Fruit fly (Drosophila melanogaster) whole organism, embryonic: ENCODE data around the gene Rbf.

Experiments
- CG10209 ChIP-seq: fragments of 200-800 bp; sonication (Bioruptor generic); optimal IDR thresholded peaks from 3 replicates; lab custom pipeline; 2017; ENCODE audit warnings: missing biosample characterization, mild to moderate bottlenecking, missing genetic modification characterization, missing genetic modification reagents
- CG10654 ChIP-seq: fragments of 200-800 bp; sonication (Bioruptor generic); optimal IDR thresholded peaks from 2 replicates; lab custom pipeline; 2016; ENCODE audit warnings: missing biosample characterization, missing genetic modification characterization
- CG11247 ChIP-seq: fragments of 200-800 bp; sonication (Bioruptor generic); IDR thresholded peaks from 2 replicates; pipeline ENCODE4 v1.3.6; 2022; ENCODE audit warnings: missing biosample characterization, missing genetic modification characterization
- CG11398 ChIP-seq: fragments of 200-800 bp; sonication (Bioruptor generic); optimal IDR thresholded peaks from 2 replicates; lab custom pipeline; 2016; ENCODE audit warnings: missing biosample characterization, missing genetic modification characterization
- CG11456 ChIP-seq: fragments of 200-800 bp; sonication (Bioruptor generic); IDR thresholded peaks from 3 replicates; pipeline ENCODE4 v1.3.6; 2022; ENCODE audit warnings: missing biosample characterization, missing genetic modification characterization
- CG12391 ChIP-seq: fragments of 200-800 bp; sonication (Bioruptor generic); optimal IDR thresholded peaks from 3 replicates; lab custom pipeline; 2018; ENCODE audit warnings: missing biosample characterization, mild to moderate bottlenecking, missing genetic modification characterization, moderate library complexity
- CG13424 ChIP-seq: fragments of 200-800 bp; sonication (Bioruptor generic); optimal IDR thresholded peaks from 2 replicates; lab custom pipeline; 2019; ENCODE audit warnings: missing biosample characterization, mild to moderate bottlenecking, missing genetic modification characterization, moderate library complexity
- CG15073 ChIP-seq: fragments of 200-800 bp; sonication (Bioruptor generic); optimal IDR thresholded peaks from 2 replicates; lab custom pipeline; 2016; ENCODE audit warnings: missing biosample characterization, missing genetic modification characterization
- CG17359 ChIP-seq: fragments of 200-800 bp; sonication (Bioruptor generic); optimal IDR thresholded peaks from 3 replicates; lab custom pipeline; 2018; ENCODE audit warnings: missing biosample characterization, mild to moderate bottlenecking, missing genetic modification characterization, moderate library complexity
- CG17612 ChIP-seq: fragments of 200-800 bp; sonication (Bioruptor generic); IDR thresholded peaks from 2 replicates; pipeline ENCODE4 v1.3.6; 2022; ENCODE audit warnings: missing biosample characterization, missing genetic modification characterization
- CG17912 ChIP-seq: fragments of 200-800 bp; sonication (Bioruptor generic); optimal IDR thresholded peaks from 2 replicates; lab custom pipeline; 2018; ENCODE audit warnings: missing biosample characterization, mild to moderate bottlenecking, missing genetic modification characterization
- CG2875 ChIP-seq: fragments of 200-800 bp; sonication (Bioruptor generic); optimal IDR thresholded peaks from 2 replicates; lab custom pipeline; 2017; ENCODE audit warnings: missing biosample characterization, mild to moderate bottlenecking, missing genetic modification characterization, missing genetic modification reagents
- CG4820 ChIP-seq: fragments of 200-800 bp; sonication (Bioruptor generic); optimal IDR thresholded peaks from 3 replicates; lab custom pipeline; 2016; ENCODE audit warnings: missing biosample characterization, missing genetic modification characterization
- CG5180 ChIP-seq: fragments of 200-800 bp; sonication (Bioruptor generic); optimal IDR thresholded peaks from 3 replicates; lab custom pipeline; 2017; ENCODE audit warnings: missing biosample characterization, missing genetic modification characterization, mild to moderate bottlenecking, moderate library complexity, missing genetic modification reagents
- CG6689 ChIP-seq: fragments of 200-800 bp; sonication (Bioruptor generic); IDR thresholded peaks from 2 replicates; pipeline ENCODE4 v1.3.6; 2022; ENCODE audit warnings: missing biosample characterization, missing genetic modification characterization
- CG8281 ChIP-seq: fragments of 200-800 bp; sonication (Bioruptor generic); optimal IDR thresholded peaks from 2 replicates; lab custom pipeline; 2018; ENCODE audit warnings: missing biosample characterization, mild to moderate bottlenecking, missing genetic modification characterization, moderate library complexity
- CG8359 ChIP-seq: fragments of 200-800 bp; sonication (Bioruptor generic); optimal IDR thresholded peaks from 2 replicates; lab custom pipeline; 2017; ENCODE audit warnings: missing biosample characterization, mild to moderate bottlenecking, missing genetic modification characterization, borderline replicate concordance
- CG9437 ChIP-seq: fragments of 200-800 bp; sonication (Bioruptor generic); optimal IDR thresholded peaks from 2 replicates; lab custom pipeline; 2018; ENCODE audit warnings: missing biosample characterization, mild to moderate bottlenecking, missing genetic modification characterization
- CG9727 ChIP-seq: fragments of 200-800 bp; sonication (Bioruptor generic); optimal IDR thresholded peaks from 3 replicates; lab custom pipeline; 2017; ENCODE audit warnings: missing biosample characterization, mild to moderate bottlenecking, missing genetic modification characterization
- Camta ChIP-seq: fragments of 200-800 bp; sonication (Bioruptor generic); optimal IDR thresholded peaks from 2 replicates; lab custom pipeline; 2016; ENCODE audit warnings: missing biosample characterization, missing genetic modification characterization
- Dek ChIP-seq: fragments of 200-800 bp; sonication (Bioruptor generic); optimal IDR thresholded peaks from 3 replicates; lab custom pipeline; 2019; ENCODE audit warnings: missing biosample characterization, mild to moderate bottlenecking, missing genetic modification characterization, moderate library complexity
- Elba2 ChIP-seq: fragments of 200-800 bp; sonication (Bioruptor generic); optimal IDR thresholded peaks from 3 replicates; lab custom pipeline; 2016; ENCODE audit warnings: missing biosample characterization, missing genetic modification characterization
- HLH4C ChIP-seq: fragments of 200-800 bp; sonication (Bioruptor generic); IDR thresholded peaks from 3 replicates; pipeline ENCODE4 v1.3.6; 2022; ENCODE audit warnings: missing biosample characterization, missing genetic modification characterization; ENCODE audit not compliant: partially characterized antibody
- MTF-1 ChIP-seq: fragments of 200-800 bp; sonication (Bioruptor generic); optimal IDR thresholded peaks from 2 replicates; lab custom pipeline; 2018; ENCODE audit warnings: missing biosample characterization, mild to moderate bottlenecking, missing genetic modification characterization, borderline replicate concordance
- Med ChIP-seq: fragments of 200-800 bp; sonication (Bioruptor generic); peaks from one replicate; lab custom pipeline; 2016; ENCODE audit warnings: missing biosample characterization, missing genetic modification characterization, mild to moderate bottlenecking, inconsistent platforms, moderate library complexity
- Meics ChIP-seq: fragments of 200-800 bp; sonication (Bioruptor generic); optimal IDR thresholded peaks from 2 replicates; lab custom pipeline; 2017; ENCODE audit warnings: missing biosample characterization, mild to moderate bottlenecking, missing genetic modification characterization
- ac ChIP-seq: fragments of 200-800 bp; sonication (Bioruptor generic); optimal IDR thresholded peaks from 3 replicates; lab custom pipeline; 2017; ENCODE audit warnings: missing biosample characterization, mild to moderate bottlenecking, missing genetic modification characterization
- ap ChIP-seq: fragments of 200-800 bp; sonication (Bioruptor generic); IDR thresholded peaks from 2 replicates; pipeline ENCODE4 v1.3.6; 2022; ENCODE audit warnings: missing biosample characterization, missing genetic modification characterization
- ash1 ChIP-seq: fragments of 200-800 bp; sonication (Bioruptor generic); optimal IDR thresholded peaks from 2 replicates; lab custom pipeline; 2018; ENCODE audit warnings: missing biosample characterization, mild to moderate bottlenecking, missing genetic modification characterization
- ato ChIP-seq: fragments of 200-800 bp; sonication (Bioruptor generic); IDR thresholded peaks from 2 replicates; pipeline ENCODE4 v1.3.6; 2022; ENCODE audit warnings: missing biosample characterization, missing genetic modification characterization; ENCODE audit not compliant: partially characterized antibody
- bigmax ChIP-seq: fragments of 200-800 bp; sonication (Bioruptor generic); optimal IDR thresholded peaks from 2 replicates; lab custom pipeline; 2018; ENCODE audit warnings: missing biosample characterization, mild to moderate bottlenecking, missing genetic modification characterization
- caup ChIP-seq: fragments of 200-800 bp; sonication (Bioruptor generic); optimal IDR thresholded peaks from 3 replicates; lab custom pipeline; 2017; ENCODE audit warnings: missing biosample characterization, mild to moderate bottlenecking, missing genetic modification characterization, moderate library complexity; ENCODE audit not compliant: severe bottlenecking
- da ChIP-seq: fragments of 200-800 bp; sonication (Bioruptor generic); optimal IDR thresholded peaks from 2 replicates; lab custom pipeline; 2016; ENCODE audit warnings: missing biosample characterization, missing genetic modification characterization
- emc ChIP-seq: fragments of 200-800 bp; sonication (Bioruptor generic); optimal IDR thresholded peaks from 2 replicates; lab custom pipeline; 2016; ENCODE audit warnings: missing biosample characterization, missing genetic modification characterization
- en ChIP-seq: fragments of 200-800 bp; sonication (Bioruptor generic); optimal IDR thresholded peaks from 2 replicates; lab custom pipeline; 2016; ENCODE audit warnings: missing biosample characterization, missing genetic modification characterization
- eve ChIP-seq, 2 experiments: fragments of >200 bp; optimal IDR thresholded peaks; 2 replicates each; lab custom pipeline; 2017; ENCODE audit warnings: missing biosample characterization in 2 of 2, missing genetic modification characterization in 2 of 2
- fru ChIP-seq: fragments of >200 bp; optimal IDR thresholded peaks from 2 replicates; lab custom pipeline; 2017
- gsb-n ChIP-seq: fragments of 200-800 bp; sonication (Bioruptor generic); optimal IDR thresholded peaks from 3 replicates; lab custom pipeline; 2018; ENCODE audit warnings: missing biosample characterization, mild to moderate bottlenecking, missing genetic modification characterization
- jigr1 ChIP-seq: fragments of 200-800 bp; sonication (Bioruptor generic); IDR thresholded peaks from 3 replicates; pipeline ENCODE4 v1.3.6; 2022; ENCODE audit warnings: missing biosample characterization, missing genetic modification characterization
- mld ChIP-seq: fragments of 200-800 bp; sonication (Bioruptor generic); IDR thresholded peaks from 3 replicates; pipeline ENCODE4 v1.3.6; 2022; ENCODE audit warnings: missing biosample characterization, missing genetic modification characterization; ENCODE audit not compliant: partially characterized antibody
- pita ChIP-seq: fragments of 200-800 bp; sonication (Bioruptor generic); optimal IDR thresholded peaks from 2 replicates; lab custom pipeline; 2017; ENCODE audit warnings: missing biosample characterization, mild to moderate bottlenecking, missing genetic modification characterization
- repo ChIP-seq: fragments of 200-800 bp; sonication (Bioruptor generic); optimal IDR thresholded peaks from 2 replicates; lab custom pipeline; 2016; ENCODE audit warnings: missing biosample characterization, missing genetic modification characterization
- seq ChIP-seq: fragments of 200-800 bp; sonication (Bioruptor generic); IDR thresholded peaks from 2 replicates; pipeline ENCODE4 v1.3.6; 2022; ENCODE audit warnings: missing biosample characterization, missing genetic modification characterization
- sob ChIP-seq: fragments of 200-800 bp; sonication (Bioruptor generic); IDR thresholded peaks from 2 replicates; pipeline ENCODE4 v1.3.6; 2022; ENCODE audit warnings: missing biosample characterization, missing genetic modification characterization
- sqz ChIP-seq: fragments of 200-800 bp; sonication (Bioruptor generic); optimal IDR thresholded peaks from 3 replicates; lab custom pipeline; 2018; ENCODE audit warnings: missing biosample characterization, mild to moderate bottlenecking, missing genetic modification characterization
- sr ChIP-seq: fragments of 200-800 bp; sonication (Bioruptor generic); IDR thresholded peaks from 3 replicates; pipeline ENCODE4 v1.3.6; 2022; ENCODE audit warnings: missing biosample characterization, missing genetic modification characterization
- stwl ChIP-seq: fragments of 200-800 bp; sonication (Bioruptor generic); optimal IDR thresholded peaks from 3 replicates; lab custom pipeline; 2018; ENCODE audit warnings: missing biosample characterization, mild to moderate bottlenecking, missing genetic modification characterization, moderate library complexity
- vvl ChIP-seq: fragments of 200-800 bp; sonication (Bioruptor generic); IDR thresholded peaks from 2 replicates; pipeline ENCODE4 v1.3.6; 2022; ENCODE audit warnings: missing biosample characterization, missing genetic modification characterization
- wdn ChIP-seq: fragments of 200-800 bp; sonication (Bioruptor generic); IDR thresholded peaks from 2 replicates; pipeline ENCODE4 v1.3.6; 2022; ENCODE audit warnings: missing biosample characterization, missing genetic modification characterization
- yki ChIP-seq: fragments of >200 bp; optimal IDR thresholded peaks from 3 replicates; lab custom pipeline; 2018
- zfh2 ChIP-seq: fragments of 200-800 bp; sonication (Bioruptor generic); optimal IDR thresholded peaks from 2 replicates; lab custom pipeline; 2016; ENCODE audit warnings: missing biosample characterization, missing genetic modification characterization

The Rbf gene

DNA sequence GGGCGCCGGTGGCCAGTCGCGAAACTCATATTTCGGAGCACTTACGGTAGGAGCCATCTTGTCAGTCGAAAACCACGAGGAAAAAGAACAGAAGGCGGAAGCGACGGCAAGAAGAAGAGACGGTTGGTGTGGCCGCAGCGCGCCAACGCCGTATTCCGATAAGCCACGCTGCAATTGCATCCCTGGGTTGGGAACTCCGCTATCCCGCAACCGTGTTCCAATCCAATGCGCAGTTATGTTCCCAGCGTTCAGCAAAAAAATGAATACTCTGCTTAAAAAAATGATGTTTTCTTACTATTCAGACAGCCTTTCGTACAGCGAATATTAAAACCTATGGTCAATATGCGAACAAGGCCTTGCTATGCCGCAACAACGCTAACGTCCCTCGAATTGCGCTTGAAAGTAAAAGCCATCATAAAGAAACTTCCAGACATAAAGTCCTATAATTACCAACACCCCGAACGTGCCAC, 36.2 kb downstream of the Rbf start, which contains the start of gene RpL22 (continued):
- TF ChIP-seq HLH4C (GFP tag; lab: Robert Waterston, UW) (peak; percentile 37; the same call in 1 of the 3 replicates), ato (no peak), stwl (tag; lab: Kevin White, UChicago) (peak; percentile 59), emc (GFP tag; lab: Kevin White, UChicago) (peak; percentile 92), en (GFP tag; lab: Kevin White, UChicago) (peak; percentile 84), CG17612 (GFP tag; lab: Robert Waterston, UW) (peak; percentile 62), Dek (tag; lab: Kevin White, UChicago) (peak; percentile 82), CG6689 (GFP tag; lab: Robert Waterston, UW) (peak; percentile 59), ap (GFP tag; lab: Robert Waterston, UW) (peak; percentile 60; the same call in 1 of the 2 replicates), caup (GFP tag; lab: Kevin White, UChicago) (peak; percentile 97), CG12391 (tag; lab: Kevin White, UChicago) (peak; percentile 87), mld (no peak), sqz (GFP tag; lab: Kevin White, UChicago) (peak; percentile 93), CG5180 (GFP tag; lab: Kevin White, UChicago) (peak; percentile 68), zfh2 (GFP tag; lab: Kevin White, UChicago) (peak; percentile 78), pita (GFP tag; lab: Kevin White, UChicago) (peak; percentile 95), yki (lab: Kevin White, UChicago) (no peak), sr (GFP tag; lab: Robert Waterston, UW) (peak; percentile 88), ac (GFP tag; lab: Kevin White, UChicago) (peak; percentile 72), CG8359 (GFP tag; lab: Kevin White, UChicago) (peak; percentile 55), wdn (GFP tag; lab: Robert Waterston, UW) (peak; percentile 76), gsb-n (tag; lab: Kevin White, UChicago) (peak; percentile 80), CG8281 (tag; lab: Kevin White, UChicago) (peak; percentile 35), bigmax (peak; percentile 79), CG15073 (GFP tag; lab: Kevin White, UChicago) (no peak), seq (GFP tag; lab: Robert Waterston, UW) (peak; percentile 76), sob (GFP tag; lab: Robert Waterston, UW) (peak; percentile 94), CG11247 (GFP tag; lab: Robert Waterston, UW) (peak; percentile 82), CG9437 (GFP tag; lab: Kevin White, UChicago) (peak; percentile 65), vvl (GFP tag; lab: Robert Waterston, UW) (peak; percentile 92), Med (GFP tag; lab: Kevin White, UChicago) (peak; percentile 99), Meics (GFP tag; lab: Kevin White, UChicago) (peak; percentile 94), CG10209 (GFP tag; lab: Kevin White, UChicago) (peak; percentile 93), CG17359 (tag; lab: Kevin White, UChicago) (peak; percentile 81), CG2875 (GFP tag; lab: Kevin White, UChicago) (peak; percentile 93), CG17912 (GFP tag; lab: Kevin White, UChicago) (peak; percentile 64), Elba2 (GFP tag; lab: Kevin White, UChicago) (peak; percentile 40), repo (GFP tag; lab: Kevin White, UChicago) (peak; percentile 88), CG13424 (tag; lab: Kevin White, UChicago) (peak; percentile 61), da (GFP tag; lab: Kevin White, UChicago) (peak; percentile 90), CG4820 (peak; percentile 72), CG10654 (GFP tag; lab: Kevin White, UChicago) (peak; percentile 84), CG11398 (peak; percentile 92), ash1 (peak; percentile 89), CG11456 (GFP tag; lab: Robert Waterston, UW) (peak; percentile 96), jigr1 (GFP tag; lab: Robert Waterston, UW) (peak; percentile 56; the same call in 1 of the 3 replicates), Camta (GFP tag; lab: Kevin White, UChicago) (peak; percentile 91), MTF-1 (GFP tag; lab: Kevin White, UChicago) (peak; percentile 93), CG9727 (GFP tag; lab: Kevin White, UChicago) (peak; percentile 93), fru (lab: Kevin White, UChicago) (no peak), eve (GFP tag; optimal IDR thresholded peaks at IDR 0.05; lab: Kevin White, UChicago) (no peak)
